Worm (Caenorhabditis elegans): Measurements from ENCODE around the gene hadb-1.

- no peak for TF ChIP-seq ets-7 (tag; optimal IDR thresholded peaks at IDR 0.05)
- TF ChIP-seq F13C5.2 (tag; optimal IDR thresholded peaks at IDR 0.05): no peak
- no peak for TF ChIP-seq ceh-36 (tag; optimal IDR thresholded peaks at IDR 0.05)
- TF ChIP-seq hmg-4 (GFP tag; optimal IDR thresholded peaks at IDR 0.05): no peak
- no peak for TF ChIP-seq aly-1 (tag; optimal IDR thresholded peaks at IDR 0.05)
- peak; percentile 49 for TF ChIP-seq tbx-37 (GFP tag; conservative IDR thresholded peaks at IDR 0.05)
- no peak for TF ChIP-seq B0310.2 (tag; optimal IDR thresholded peaks at IDR 0.05)
- no peak for TF ChIP-seq tra-4 (tag; optimal IDR thresholded peaks at IDR 0.05)
- no peak for TF ChIP-seq ceh-13 (GFP tag; optimal IDR thresholded peaks at IDR 0.05)
- no peak for TF ChIP-seq ama-1 (optimal IDR thresholded peaks at IDR 0.05)
- no peak for TF ChIP-seq tbx-11 (GFP tag; IDR thresholded peaks at IDR 0.05)
These were observed 12.1 kb upstream of the hadb-1 start, which contains the start of the genes sdz-1 and vps-33.1 for ce11 chrIII:8700289-8700957.
